Worm (Caenorhabditis elegans) whole organism, L3 larva: ENCODE data around the gene srx-18.

ENCODE experiments used
- ZK546.5 ChIP-seq: sonication (generic microtip); optimal IDR thresholded peaks from 2 replicates; lab custom pipeline; 2017; ENCODE audit warnings: missing biosample characterization, missing genetic modification characterization
- egl-27 ChIP-seq: sonication (generic microtip); optimal IDR thresholded peaks from 4 replicates; lab custom pipeline; 2017; ENCODE audit warnings: missing biosample characterization, missing genetic modification reagents, missing genetic modification characterization
- lin-15B ChIP-seq: fragments of 150-350 bp; optimal IDR thresholded peaks from 2 replicates; lab custom pipeline; 2014; ENCODE audit warnings: missing biosample characterization, missing genetic modification characterization
- nfya-1 ChIP-seq: sonication (generic microtip); optimal IDR thresholded peaks from 2 replicates; lab custom pipeline; 2017; ENCODE audit warnings: missing genetic modification characterization, mild to moderate bottlenecking, missing compliant biosample characterization, antibody characterized with exemption, moderate library complexity; ENCODE audit not compliant: insufficient read depth
- nhr-12 ChIP-seq: fragments of 150-350 bp; optimal IDR thresholded peaks from 2 replicates; lab custom pipeline; 2014; ENCODE audit warnings: missing biosample characterization, missing genetic modification characterization
- nhr-25 ChIP-seq: sonication (generic microtip); optimal IDR thresholded peaks from 2 replicates; lab custom pipeline; 2017; ENCODE audit warnings: missing biosample characterization, missing genetic modification characterization
- nhr-43 ChIP-seq: sonication (generic microtip); optimal IDR thresholded peaks from 2 replicates; lab custom pipeline; 2016; ENCODE audit warnings: mild to moderate bottlenecking, missing genetic modification characterization, missing compliant biosample characterization; ENCODE audit not compliant: poor library complexity, severe bottlenecking
- snpc-4 ChIP-seq: fragments of 150-350 bp; optimal IDR thresholded peaks from 2 replicates; lab custom pipeline; 2014; ENCODE audit warnings: missing biosample characterization, missing genetic modification characterization
- ztf-4 ChIP-seq: fragments of 150-350 bp; optimal IDR thresholded peaks from 2 replicates; lab custom pipeline; 2014; ENCODE audit warnings: missing biosample characterization, missing genetic modification characterization

DNA sequence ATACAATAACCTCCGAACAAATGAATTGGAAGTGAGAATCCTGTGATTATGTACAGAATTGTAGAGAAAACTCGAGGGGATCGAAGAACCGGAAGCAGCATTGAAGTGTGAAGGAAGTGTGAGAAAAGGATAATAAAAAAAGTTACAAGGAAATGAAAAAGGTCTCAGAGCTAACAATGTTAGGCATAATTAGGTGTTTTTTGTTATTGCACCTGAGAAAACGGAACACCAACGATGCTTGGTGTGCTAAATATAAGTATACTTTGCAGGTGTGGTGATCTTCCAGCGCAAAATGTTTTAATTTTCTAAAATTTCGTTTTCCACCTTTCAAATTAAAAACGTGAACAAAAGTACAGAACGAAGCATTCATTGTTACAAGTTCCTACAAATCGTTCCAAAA lies 45.4 kb upstream of the srx-18 start, which contains the start of gene srh-286:
- TF ChIP-seq nhr-25 (tag; lab: Kevin White, UChicago) (no peak), egl-27 (tag; lab: Kevin White, UChicago) (no peak), nhr-43 (no peak), snpc-4 (no peak), nhr-12 (tag; lab: Kevin White, UChicago) (no peak), ZK546.5 (tag; lab: Kevin White, UChicago) (no peak), nfya-1 (no peak), lin-15B (no peak), ztf-4 (tag; lab: Kevin White, UChicago) (no peak)
